Fruit fly (Drosophila melanogaster) whole organism, embryonic: Measurements from ENCODE around the gene CG14715.

ENCODE experiments used
- Blimp-1 ChIP-seq: fragments of 200-800 bp; sonication (Bioruptor generic); optimal IDR thresholded peaks from 3 replicates; lab custom pipeline; 2018; ENCODE audit warnings: missing biosample characterization, missing genetic modification characterization, mild to moderate bottlenecking, moderate library complexity, missing genetic modification reagents
- CG10147 ChIP-seq: fragments of 200-800 bp; sonication (Bioruptor generic); optimal IDR thresholded peaks from 2 replicates; lab custom pipeline; 2019; ENCODE audit warnings: missing biosample characterization, mild to moderate bottlenecking, missing genetic modification characterization, moderate library complexity
- CG14710 ChIP-seq: fragments of 200-800 bp; sonication (Bioruptor generic); optimal IDR thresholded peaks from 3 replicates; lab custom pipeline; 2019; ENCODE audit warnings: missing biosample characterization, mild to moderate bottlenecking, missing genetic modification characterization, moderate library complexity
- CG17186 ChIP-seq: fragments of 200-800 bp; sonication (Bioruptor generic); optimal IDR thresholded peaks from 3 replicates; lab custom pipeline; 2017; ENCODE audit warnings: missing biosample characterization, missing genetic modification reagents, missing genetic modification characterization
- CG17359 ChIP-seq: fragments of 200-800 bp; sonication (Bioruptor generic); optimal IDR thresholded peaks from 3 replicates; lab custom pipeline; 2018; ENCODE audit warnings: missing biosample characterization, mild to moderate bottlenecking, missing genetic modification characterization, moderate library complexity
- CG17912 ChIP-seq: fragments of 200-800 bp; sonication (Bioruptor generic); optimal IDR thresholded peaks from 2 replicates; lab custom pipeline; 2018; ENCODE audit warnings: missing biosample characterization, mild to moderate bottlenecking, missing genetic modification characterization
- CG18262 ChIP-seq: fragments of 200-800 bp; optimal IDR thresholded peaks from 3 replicates; lab custom pipeline; 2019; ENCODE audit warnings: missing biosample characterization, mild to moderate bottlenecking, missing genetic modification characterization, moderate library complexity
- CG18599 ChIP-seq: fragments of 200-800 bp; sonication (Bioruptor generic); optimal IDR thresholded peaks from 3 replicates; lab custom pipeline; 2017; ENCODE audit warnings: missing biosample characterization, missing genetic modification characterization, mild to moderate bottlenecking, moderate library complexity, missing genetic modification reagents
- CG2129 ChIP-seq: fragments of 200-800 bp; sonication (Bioruptor generic); IDR thresholded peaks from 2 replicates; pipeline ENCODE4 v1.3.6; 2022; ENCODE audit warnings: missing biosample characterization, missing genetic modification characterization; ENCODE audit not compliant: partially characterized antibody
- CG30403 ChIP-seq: fragments of 200-800 bp; sonication (Bioruptor generic); optimal IDR thresholded peaks from 3 replicates; lab custom pipeline; 2016; ENCODE audit warnings: missing biosample characterization, missing genetic modification characterization
- CG31441 ChIP-seq: fragments of 200-800 bp; sonication (Bioruptor generic); IDR thresholded peaks from 2 replicates; pipeline ENCODE4 v1.3.6; 2022; ENCODE audit warnings: missing biosample characterization, missing genetic modification characterization
- CG32532 ChIP-seq: fragments of 200-800 bp; sonication (Bioruptor generic); IDR thresholded peaks from 2 replicates; pipeline ENCODE4 v1.3.6; 2022; ENCODE audit warnings: missing biosample characterization, missing genetic modification characterization
- CG6175 ChIP-seq: fragments of 200-800 bp; sonication (Bioruptor generic); IDR thresholded peaks from 3 replicates; pipeline ENCODE4 v1.3.6; 2022; ENCODE audit warnings: missing biosample characterization, missing genetic modification characterization
- CG6272 ChIP-seq: fragments of 200-800 bp; sonication (Bioruptor generic); IDR thresholded peaks from 2 replicates; pipeline ENCODE4 v1.3.6; 2022; ENCODE audit warnings: missing biosample characterization, missing genetic modification characterization
- CG6654 ChIP-seq: fragments of 200-800 bp; sonication (Bioruptor generic); optimal IDR thresholded peaks from 2 replicates; lab custom pipeline; 2017; ENCODE audit warnings: missing biosample characterization, mild to moderate bottlenecking, missing genetic modification characterization
- CG7786 ChIP-seq: fragments of 200-800 bp; sonication (Bioruptor generic); optimal IDR thresholded peaks from 2 replicates; lab custom pipeline; 2016; ENCODE audit warnings: missing biosample characterization, missing genetic modification characterization
- CG9797 ChIP-seq: fragments of 200-800 bp; sonication (Bioruptor generic); optimal IDR thresholded peaks from 3 replicates; lab custom pipeline; 2018; ENCODE audit warnings: missing biosample characterization, mild to moderate bottlenecking, missing genetic modification characterization
- CG9817 ChIP-seq: fragments of 200-800 bp; sonication (Bioruptor generic); optimal IDR thresholded peaks from 2 replicates; lab custom pipeline; 2018; ENCODE audit warnings: missing biosample characterization, mild to moderate bottlenecking, missing genetic modification characterization, moderate library complexity
- CG9932 ChIP-seq: fragments of 200-800 bp; sonication (Bioruptor generic); IDR thresholded peaks from 2 replicates; pipeline ENCODE4 v1.3.6; 2022; ENCODE audit warnings: missing biosample characterization, missing genetic modification characterization
- Deaf1 ChIP-seq: fragments of 200-800 bp; optimal IDR thresholded peaks from 3 replicates; lab custom pipeline; 2019; ENCODE audit warnings: missing biosample characterization, mild to moderate bottlenecking, missing genetic modification characterization, moderate library complexity
- Doc3 ChIP-seq: fragments of 200-800 bp; sonication (Bioruptor generic); IDR thresholded peaks from 3 replicates; pipeline ENCODE4 v1.3.6; 2022; ENCODE audit warnings: missing biosample characterization, missing genetic modification characterization; ENCODE audit not compliant: partially characterized antibody
- GATAe ChIP-seq: fragments of 200-800 bp; sonication (Bioruptor generic); conservative IDR thresholded peaks from 2 replicates; pipeline ENCODE4 v1.3.6; 2022; ENCODE audit warnings: missing biosample characterization, missing genetic modification characterization
- Gsc ChIP-seq: fragments of 200-800 bp; sonication (Bioruptor generic); IDR thresholded peaks from 2 replicates; pipeline ENCODE4 v1.3.6; 2022; ENCODE audit warnings: missing biosample characterization, missing genetic modification characterization
- H2.0 ChIP-seq: fragments of 200-800 bp; sonication (Bioruptor generic); IDR thresholded peaks from 2 replicates; pipeline ENCODE4 v1.3.6; 2022; ENCODE audit warnings: missing biosample characterization, missing genetic modification characterization
- Hand ChIP-seq: fragments of 200-800 bp; sonication (Bioruptor generic); optimal IDR thresholded peaks from 2 replicates; lab custom pipeline; 2017; ENCODE audit warnings: mild to moderate bottlenecking, missing biosample characterization, missing genetic modification reagents, missing genetic modification characterization
- Kr ChIP-seq: fragments of 200-800 bp; sonication (Bioruptor generic); optimal IDR thresholded peaks from 2 replicates; lab custom pipeline; 2017; ENCODE audit warnings: missing biosample characterization, mild to moderate bottlenecking, missing genetic modification characterization
- MBD-R2 ChIP-seq: fragments of 200-800 bp; sonication (Bioruptor generic); IDR thresholded peaks from 2 replicates; pipeline ENCODE4 v1.3.6; 2022; ENCODE audit warnings: missing biosample characterization, missing genetic modification characterization
- MTF-1 ChIP-seq: fragments of 200-800 bp; sonication (Bioruptor generic); optimal IDR thresholded peaks from 2 replicates; lab custom pipeline; 2018; ENCODE audit warnings: missing biosample characterization, mild to moderate bottlenecking, missing genetic modification characterization, borderline replicate concordance
- NFAT ChIP-seq: fragments of 200-800 bp; sonication (Bioruptor generic); IDR thresholded peaks from 2 replicates; pipeline ENCODE4 v1.3.6; 2022; ENCODE audit warnings: missing biosample characterization, missing genetic modification characterization
- Optix ChIP-seq: fragments of 200-800 bp; sonication (Bioruptor generic); IDR thresholded peaks from 3 replicates; pipeline ENCODE4 v1.3.6; 2022; ENCODE audit warnings: missing biosample characterization, missing genetic modification characterization
- Pdp1 ChIP-seq, 2 experiments: fragments of 200-800 bp; sonication (Bioruptor generic); optimal IDR thresholded peaks; 3 replicates each; lab custom pipeline; 2016; ENCODE audit warnings: missing biosample characterization in 2 of 2, missing genetic modification characterization in 2 of 2, mild to moderate bottlenecking in 1 of 2, moderate library complexity in 1 of 2
- Side ChIP-seq: fragments of 200-800 bp; sonication (Bioruptor generic); optimal IDR thresholded peaks from 2 replicates; lab custom pipeline; 2016; ENCODE audit warnings: missing biosample characterization, missing genetic modification characterization
- YL-1 ChIP-seq: fragments of 200-800 bp; sonication (Bioruptor generic); optimal IDR thresholded peaks from 3 replicates; lab custom pipeline; 2017; ENCODE audit warnings: missing biosample characterization, mild to moderate bottlenecking, missing genetic modification characterization
- crol ChIP-seq: fragments of 200-800 bp; sonication (Bioruptor generic); IDR thresholded peaks from 2 replicates; pipeline ENCODE4 v1.3.6; 2022; ENCODE audit warnings: missing biosample characterization, missing genetic modification characterization
- dysf ChIP-seq: fragments of 200-800 bp; sonication (Bioruptor generic); IDR thresholded peaks from 3 replicates; pipeline ENCODE4 v1.3.6; 2022; ENCODE audit warnings: missing biosample characterization, missing genetic modification characterization
- en ChIP-seq: fragments of 200-800 bp; sonication (Bioruptor generic); optimal IDR thresholded peaks from 2 replicates; lab custom pipeline; 2016; ENCODE audit warnings: missing biosample characterization, missing genetic modification characterization
- gcm2 ChIP-seq: fragments of 200-800 bp; sonication (Bioruptor generic); optimal IDR thresholded peaks from 2 replicates; lab custom pipeline; 2016; ENCODE audit warnings: missing biosample characterization, missing genetic modification characterization
- grau ChIP-seq: fragments of 200-800 bp; optimal IDR thresholded peaks from 3 replicates; lab custom pipeline; 2019; ENCODE audit warnings: missing biosample characterization, mild to moderate bottlenecking, missing genetic modification characterization, moderate library complexity
- her ChIP-seq: fragments of 200-800 bp; sonication (Bioruptor generic); optimal IDR thresholded peaks from 2 replicates; lab custom pipeline; 2016; ENCODE audit warnings: missing biosample characterization, missing genetic modification characterization
- ind ChIP-seq: fragments of 200-800 bp; sonication (Bioruptor generic); optimal IDR thresholded peaks from 3 replicates; lab custom pipeline; 2016; ENCODE audit warnings: missing biosample characterization, missing genetic modification characterization
- kay ChIP-seq: fragments of 200-800 bp; sonication (Bioruptor generic); optimal IDR thresholded peaks from 2 replicates; lab custom pipeline; 2016; ENCODE audit warnings: missing biosample characterization, missing genetic modification characterization
- nerfin-1 ChIP-seq: fragments of 200-800 bp; sonication (Bioruptor generic); optimal IDR thresholded peaks from 3 replicates; lab custom pipeline; 2019; ENCODE audit warnings: missing biosample characterization, mild to moderate bottlenecking, missing genetic modification characterization, moderate library complexity
- nerfin-2 ChIP-seq: fragments of 200-800 bp; sonication (Bioruptor generic); IDR thresholded peaks from 2 replicates; pipeline ENCODE4 v1.3.6; 2022; ENCODE audit warnings: missing biosample characterization, missing genetic modification characterization; ENCODE audit not compliant: partially characterized antibody
- pan ChIP-seq, 4 experiments: fragments of >200 bp in 3 of 4; fragments of 200-800 bp in 1 of 4; sonication (Bioruptor generic) in 1 of 4; optimal IDR thresholded peaks in 3 of 4; IDR thresholded peaks in 1 of 4; 2 replicates each; pipeline versions ENCODE4 v1.3.6 to Lab custom; 2017 to 2022; ENCODE audit warnings: missing biosample characterization in 2 of 4, missing genetic modification characterization in 2 of 4, mixed read lengths in 1 of 4
- peb ChIP-seq: fragments of 200-800 bp; sonication (Bioruptor generic); IDR thresholded peaks from 2 replicates; pipeline ENCODE4 v1.3.6; 2022; ENCODE audit warnings: missing biosample characterization, missing genetic modification characterization
- slp2 ChIP-seq: fragments of 200-800 bp; sonication (Bioruptor generic); optimal IDR thresholded peaks from 2 replicates; lab custom pipeline; 2016; ENCODE audit warnings: missing biosample characterization, missing genetic modification characterization
- sr ChIP-seq: fragments of 200-800 bp; sonication (Bioruptor generic); IDR thresholded peaks from 3 replicates; pipeline ENCODE4 v1.3.6; 2022; ENCODE audit warnings: missing biosample characterization, missing genetic modification characterization
- tio ChIP-seq: fragments of 200-800 bp; sonication (Bioruptor generic); optimal IDR thresholded peaks from 2 replicates; lab custom pipeline; 2017; ENCODE audit warnings: missing biosample characterization, missing genetic modification characterization, inconsistent platforms
- usp ChIP-seq: fragments of >200 bp; optimal IDR thresholded peaks from 2 replicates; lab custom pipeline; 2017; ENCODE audit warnings: missing biosample characterization, missing genetic modification characterization
- zfh2 ChIP-seq: fragments of 200-800 bp; sonication (Bioruptor generic); optimal IDR thresholded peaks from 2 replicates; lab custom pipeline; 2016; ENCODE audit warnings: missing biosample characterization, missing genetic modification characterization

The CG14715 gene

DNA sequence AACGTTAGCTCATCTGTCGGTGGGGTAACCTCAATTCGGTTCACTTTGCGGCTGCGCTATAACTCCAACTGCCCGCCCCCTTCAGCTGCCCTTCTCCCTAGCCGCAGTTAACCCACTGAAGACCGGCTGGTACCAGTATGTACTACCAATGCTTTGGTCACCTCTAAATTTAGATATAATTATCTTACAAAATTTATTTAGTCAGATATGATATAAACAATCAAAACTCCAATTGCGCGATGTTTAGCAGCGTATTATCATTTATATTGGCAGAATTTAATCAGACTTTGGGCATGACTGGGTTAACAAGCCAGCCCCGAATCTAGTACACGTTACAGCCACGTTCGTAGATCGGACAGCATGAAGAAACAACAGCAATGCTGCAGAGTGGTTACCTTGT, 12.3 kb upstream of the CG14715 start (continued):
- TF ChIP-seq dysf (GFP tag; lab: Robert Waterston, UW): peak; percentile 70
- no peak for TF ChIP-seq Optix (GFP tag; lab: Robert Waterston, UW)
- TF ChIP-seq crol (GFP tag; lab: Robert Waterston, UW): peak; percentile 35
- 0 out of 3 replicates have a peak, but pooled peaks have one; percentile 4 for TF ChIP-seq sr (GFP tag; lab: Robert Waterston, UW)
- no peak for TF ChIP-seq zfh2 (GFP tag; lab: Kevin White, UChicago)
- no peak for TF ChIP-seq slp2 (GFP tag; lab: Kevin White, UChicago)
- TF ChIP-seq CG10147: peak; percentile 57
- peak; percentile 8; the same call in 1 of the 2 replicates for TF ChIP-seq H2.0 (GFP tag; lab: Robert Waterston, UW)
- no peak for TF ChIP-seq Kr (GFP tag; lab: Kevin White, UChicago)
- no peak for TF ChIP-seq Gsc
- TF ChIP-seq peb: no peak
- TF ChIP-seq CG9932: no peak
- peak; percentile 36 for TF ChIP-seq MTF-1 (GFP tag; lab: Kevin White, UChicago)
- no peak for TF ChIP-seq tio
- TF ChIP-seq CG17912 (GFP tag; lab: Kevin White, UChicago): no peak
- no peak for TF ChIP-seq CG6175 (GFP tag; lab: Robert Waterston, UW)
- TF ChIP-seq CG31441 (GFP tag; lab: Robert Waterston, UW): peak; percentile 61
- no peak for TF ChIP-seq CG17186 (GFP tag; lab: Kevin White, UChicago)
- TF ChIP-seq her (GFP tag; lab: Kevin White, UChicago): no peak
- no peak for TF ChIP-seq CG14710 (tag; lab: Kevin White, UChicago)
- peak; percentile 35 for TF ChIP-seq CG9817 (tag; lab: Kevin White, UChicago)
- TF ChIP-seq grau: peak; percentile 60
- peak; percentile 64 for TF ChIP-seq CG18599 (GFP tag; lab: Kevin White, UChicago)
- no peak for TF ChIP-seq Blimp-1 (GFP tag; lab: Kevin White, UChicago)
- 0 out of 2 replicates have a peak, but pooled peaks have one; percentile 25 for TF ChIP-seq NFAT
- no peak for TF ChIP-seq en (GFP tag; lab: Kevin White, UChicago)
- peak; percentile 27 for TF ChIP-seq ind (GFP tag; lab: Kevin White, UChicago)
- TF ChIP-seq CG6654 (GFP tag; lab: Kevin White, UChicago): no peak
- TF ChIP-seq CG32532 (GFP tag; lab: Robert Waterston, UW): peak; percentile 38; the same call in 1 of the 2 replicates
- no peak for TF ChIP-seq CG9797 (GFP tag; lab: Kevin White, UChicago)
- TF ChIP-seq nerfin-1 (tag; lab: Kevin White, UChicago): peak; percentile 12
- TF ChIP-seq GATAe (GFP tag; lab: Robert Waterston, UW): no peak
- no peak for TF ChIP-seq YL-1
- TF ChIP-seq CG7786 (GFP tag; lab: Kevin White, UChicago): no peak
- peak; percentile 23 for TF ChIP-seq gcm2 (GFP tag; lab: Kevin White, UChicago)
- TF ChIP-seq CG30403: peak; percentile 34
- no peak for TF ChIP-seq MBD-R2 (GFP tag; lab: Robert Waterston, UW)
- TF ChIP-seq Deaf1 (tag; lab: Kevin White, UChicago): peak; percentile 19
- TF ChIP-seq kay: no peak
- TF ChIP-seq Doc3: no peak
- TF ChIP-seq Hand: no peak
- no peak for TF ChIP-seq CG6272 (GFP tag; lab: Robert Waterston, UW)
- TF ChIP-seq CG17359 (tag; lab: Kevin White, UChicago): peak; percentile 59
- TF ChIP-seq Pdp1 (GFP tag; optimal IDR thresholded peaks at IDR 0.05; lab: Kevin White, UChicago): no peak
- TF ChIP-seq nerfin-2 (GFP tag; lab: Robert Waterston, UW): no peak
- TF ChIP-seq CG2129 (GFP tag; lab: Robert Waterston, UW): no peak
- TF ChIP-seq usp: no peak
- TF ChIP-seq Side (GFP tag; lab: Kevin White, UChicago): no peak
- peak; percentile 70 for TF ChIP-seq CG18262 (tag; lab: Kevin White, UChicago)
- TF ChIP-seq pan (optimal IDR thresholded peaks at IDR 0.05; lab: Kevin White, UChicago): no peak
- TF ChIP-seq pan (GFP tag; optimal IDR thresholded peaks at IDR 0.05 in 1 of 2, IDR thresholded peaks at IDR 0.05 in 1 of 2): peak in 1 of 2 experiments; percentile 53
